Worm (Caenorhabditis elegans) whole organism, young adult: ENCODE data around the gene Y53F4B.27.

Source experiments
- B0261.1 ChIP-seq: sonication (generic microtip); optimal IDR thresholded peaks from 2 replicates; lab custom pipeline; 2016; ENCODE audit warnings: mild to moderate bottlenecking, missing genetic modification characterization, moderate library complexity, missing compliant biosample characterization
- F22D6.2 ChIP-seq: sonication (generic microtip); optimal IDR thresholded peaks from 2 replicates; lab custom pipeline; 2016; ENCODE audit warnings: mild to moderate bottlenecking, missing genetic modification characterization, missing compliant biosample characterization
- ZK185.1 ChIP-seq: sonication (generic microtip); optimal IDR thresholded peaks from 2 replicates; lab custom pipeline; 2016; ENCODE audit warnings: mild to moderate bottlenecking, missing genetic modification characterization, missing compliant biosample characterization; ENCODE audit not compliant: poor library complexity, severe bottlenecking
- aptf-2 ChIP-seq: fragments of 200-800 bp; sonication (Bioruptor generic); conservative IDR thresholded peaks from 2 replicates; pipeline ENCODE4 v1.3.6; 2022; ENCODE audit warnings: missing genetic modification reagents, missing genetic modification characterization, missing compliant biosample characterization
- ceh-100 ChIP-seq: fragments of 200-800 bp; sonication (Bioruptor generic); IDR thresholded peaks from 2 replicates; pipeline ENCODE4 v1.3.6; 2022; ENCODE audit warnings: missing genetic modification reagents, missing genetic modification characterization, missing compliant biosample characterization
- hsf-1 ChIP-seq: fragments of 200-800 bp; sonication (Bioruptor generic); IDR thresholded peaks from 2 replicates; pipeline ENCODE4 v1.3.6; 2022; ENCODE audit warnings: missing genetic modification reagents, missing genetic modification characterization, missing compliant biosample characterization
- lin-26 ChIP-seq: fragments of 200-800 bp; sonication (Bioruptor generic); IDR thresholded peaks from 2 replicates; pipeline ENCODE4 v1.3.6; 2022; ENCODE audit warnings: missing genetic modification reagents, missing genetic modification characterization, missing compliant biosample characterization
- nfya-1 ChIP-seq: sonication (generic microtip); optimal IDR thresholded peaks from 2 replicates; lab custom pipeline; 2017; ENCODE audit warnings: antibody characterized with exemption, missing compliant biosample characterization, missing genetic modification characterization, borderline replicate concordance; ENCODE audit not compliant: insufficient read depth
- pha-4 ChIP-seq: fragments of 150-350 bp; sonication (generic microtip); optimal IDR thresholded peaks from 2 replicates; lab custom pipeline; 2014; ENCODE audit warnings: missing biosample characterization, missing genetic modification reagents, missing genetic modification characterization
- unc-130 ChIP-seq: sonication (generic microtip); optimal IDR thresholded peaks from 2 replicates; lab custom pipeline; 2016; ENCODE audit warnings: missing genetic modification reagents, missing genetic modification characterization, missing compliant biosample characterization

ce11 chrII:15197500-15197899 is 51.8 kb downstream of the Y53F4B.27 start:
- no peak for TF ChIP-seq ZK185.1 (tag; lab: Kevin White, UChicago)
- no peak for TF ChIP-seq nfya-1 (tag; lab: Kevin White, UChicago)
- no peak for TF ChIP-seq aptf-2 (GFP tag; lab: Robert Waterston, UW)
- no peak for TF ChIP-seq hsf-1 (GFP tag; lab: Robert Waterston, UW)
- TF ChIP-seq pha-4: no peak
- no peak for TF ChIP-seq F22D6.2 (tag; lab: Kevin White, UChicago)
- no peak for TF ChIP-seq lin-26
- TF ChIP-seq B0261.1: no peak
- TF ChIP-seq unc-130: no peak
- no peak for TF ChIP-seq ceh-100 (GFP tag; lab: Robert Waterston, UW)
